Fruit fly (Drosophila melanogaster) whole organism, prepupa: ENCODE data around the gene CG14088.
A peak's percentile ranks its signal among the peaks of the same experiment; 100 is the strongest.

Source experiments
- Blimp-1 ChIP-seq: fragments of 200-800 bp; sonication (Bioruptor generic); optimal IDR thresholded peaks from 3 replicates; lab custom pipeline; 2017; ENCODE audit warnings: missing biosample characterization, missing genetic modification characterization, mild to moderate bottlenecking, moderate library complexity, missing genetic modification reagents
- CG10631 ChIP-seq: fragments of 200-800 bp; sonication (Bioruptor generic); optimal IDR thresholded peaks from 2 replicates; lab custom pipeline; 2016; ENCODE audit warnings: missing biosample characterization, missing genetic modification characterization
- CG10669 ChIP-seq: fragments of 200-800 bp; sonication (Bioruptor generic); optimal IDR thresholded peaks from 3 replicates; lab custom pipeline; 2018; ENCODE audit warnings: missing biosample characterization, mild to moderate bottlenecking, missing genetic modification characterization, moderate library complexity
- CG11762 ChIP-seq: fragments of 200-800 bp; sonication (Bioruptor generic); optimal IDR thresholded peaks from 3 replicates; lab custom pipeline; 2016; ENCODE audit warnings: missing biosample characterization, missing genetic modification characterization; ENCODE audit not compliant: insufficient read depth
- CG15336 ChIP-seq: fragments of 200-800 bp; sonication (Bioruptor generic); IDR thresholded peaks from 2 replicates; pipeline ENCODE4 v1.3.6; 2022; ENCODE audit warnings: missing biosample characterization, missing genetic modification characterization
- CG16779 ChIP-seq: fragments of 200-800 bp; sonication (Bioruptor generic); optimal IDR thresholded peaks from 3 replicates; lab custom pipeline; 2017; ENCODE audit warnings: missing biosample characterization, mild to moderate bottlenecking, missing genetic modification characterization
- CG3032 ChIP-seq: fragments of 200-800 bp; optimal IDR thresholded peaks from 2 replicates; lab custom pipeline; 2019; ENCODE audit warnings: missing biosample characterization, mild to moderate bottlenecking, missing genetic modification characterization, moderate library complexity
- CG32006 ChIP-seq: fragments of 200-800 bp; sonication (Bioruptor generic); optimal IDR thresholded peaks from 3 replicates; lab custom pipeline; 2017; ENCODE audit warnings: missing biosample characterization, mild to moderate bottlenecking, missing genetic modification characterization
- CG34406 ChIP-seq: fragments of 200-800 bp; sonication (Bioruptor generic); optimal IDR thresholded peaks from 3 replicates; lab custom pipeline; 2016; ENCODE audit warnings: missing biosample characterization, missing genetic modification characterization
- CG3919 ChIP-seq: fragments of 200-800 bp; sonication (Bioruptor generic); optimal IDR thresholded peaks from 3 replicates; lab custom pipeline; 2016; ENCODE audit warnings: missing biosample characterization, missing genetic modification characterization
- CG4318 ChIP-seq: fragments of 200-800 bp; sonication (Bioruptor generic); optimal IDR thresholded peaks from 3 replicates; lab custom pipeline; 2017; ENCODE audit warnings: missing biosample characterization, mild to moderate bottlenecking, missing genetic modification characterization
- CG6792 ChIP-seq: fragments of 200-800 bp; sonication (Bioruptor generic); optimal IDR thresholded peaks from 3 replicates; lab custom pipeline; 2016; ENCODE audit warnings: missing biosample characterization, missing genetic modification characterization
- CG8319 ChIP-seq: fragments of 200-800 bp; sonication (Bioruptor generic); optimal IDR thresholded peaks from 3 replicates; lab custom pipeline; 2016; ENCODE audit warnings: missing biosample characterization, missing genetic modification characterization
- CG8632 ChIP-seq: fragments of 200-800 bp; sonication (Bioruptor generic); optimal IDR thresholded peaks from 3 replicates; lab custom pipeline; 2016; ENCODE audit warnings: missing biosample characterization, missing genetic modification characterization
- CG9139 ChIP-seq: fragments of 200-800 bp; sonication (Bioruptor generic); optimal IDR thresholded peaks from 3 replicates; lab custom pipeline; 2017; ENCODE audit warnings: missing biosample characterization, mild to moderate bottlenecking, missing genetic modification characterization
- Eip93F ChIP-seq: fragments of 200-800 bp; sonication (Bioruptor generic); optimal IDR thresholded peaks from 2 replicates; lab custom pipeline; 2016; ENCODE audit warnings: missing biosample characterization, mild to moderate bottlenecking, missing genetic modification characterization
- Ets96B ChIP-seq: fragments of 200-800 bp; optimal IDR thresholded peaks from 2 replicates; lab custom pipeline; 2019; ENCODE audit warnings: missing biosample characterization, mild to moderate bottlenecking, missing genetic modification characterization, moderate library complexity
- Hr38 ChIP-seq: sonication (Bioruptor generic); optimal IDR thresholded peaks from 2 replicates; lab custom pipeline; 2016; ENCODE audit warnings: missing biosample characterization, missing genetic modification characterization
- Hr4 ChIP-seq: fragments of 200-800 bp; sonication (Bioruptor generic); optimal IDR thresholded peaks from 3 replicates; lab custom pipeline; 2016; ENCODE audit warnings: missing biosample characterization, missing genetic modification characterization
- Met ChIP-seq: fragments of 200-800 bp; sonication (Bioruptor generic); optimal IDR thresholded peaks from 3 replicates; lab custom pipeline; 2016; ENCODE audit warnings: missing biosample characterization, missing genetic modification characterization
- OdsH ChIP-seq: fragments of 200-800 bp; sonication (Bioruptor generic); optimal IDR thresholded peaks from 3 replicates; lab custom pipeline; 2016; ENCODE audit warnings: missing biosample characterization, missing genetic modification characterization
- Smox ChIP-seq: fragments of 200-800 bp; sonication (Bioruptor generic); optimal IDR thresholded peaks from 3 replicates; lab custom pipeline; 2016; ENCODE audit warnings: missing biosample characterization, missing genetic modification characterization
- Sox102F ChIP-seq: fragments of 200-800 bp; sonication (Bioruptor generic); optimal IDR thresholded peaks from 2 replicates; lab custom pipeline; 2016; ENCODE audit warnings: missing biosample characterization, mild to moderate bottlenecking, missing genetic modification characterization
- Sox15 ChIP-seq: fragments of 200-800 bp; sonication (Bioruptor generic); optimal IDR thresholded peaks from 3 replicates; lab custom pipeline; 2016; ENCODE audit warnings: missing biosample characterization, missing genetic modification characterization
- achi ChIP-seq: fragments of 200-800 bp; sonication (Bioruptor generic); optimal IDR thresholded peaks from 3 replicates; lab custom pipeline; 2016; ENCODE audit warnings: missing biosample characterization, missing genetic modification characterization
- dac ChIP-seq: fragments of 200-800 bp; sonication (Bioruptor generic); optimal IDR thresholded peaks from 2 replicates; lab custom pipeline; 2017; ENCODE audit warnings: missing biosample characterization, mild to moderate bottlenecking, missing genetic modification characterization
- dsx ChIP-seq: fragments of 200-800 bp; optimal IDR thresholded peaks from 3 replicates; lab custom pipeline; 2019; ENCODE audit warnings: missing biosample characterization, mild to moderate bottlenecking, missing genetic modification characterization, moderate library complexity; ENCODE audit not compliant: poor library complexity, severe bottlenecking
- eg ChIP-seq: fragments of 200-800 bp; sonication (Bioruptor generic); IDR thresholded peaks from 3 replicates; pipeline ENCODE4 v1.3.6; 2022; ENCODE audit warnings: missing biosample characterization, missing genetic modification characterization
- esn ChIP-seq: fragments of 200-800 bp; sonication (Bioruptor generic); optimal IDR thresholded peaks from 2 replicates; lab custom pipeline; 2016; ENCODE audit warnings: missing biosample characterization, mild to moderate bottlenecking, missing genetic modification characterization, moderate library complexity
- fd59A ChIP-seq: fragments of 200-800 bp; sonication (Bioruptor generic); optimal IDR thresholded peaks from 2 replicates; lab custom pipeline; 2017; ENCODE audit warnings: missing biosample characterization, mild to moderate bottlenecking, missing genetic modification characterization, missing genetic modification reagents
- fd85E ChIP-seq: fragments of 200-800 bp; sonication (Bioruptor generic); optimal IDR thresholded peaks from 3 replicates; lab custom pipeline; 2016; ENCODE audit warnings: missing biosample characterization, missing genetic modification characterization
- fkh ChIP-seq: fragments of 200-800 bp; sonication (Bioruptor generic); optimal IDR thresholded peaks from 3 replicates; lab custom pipeline; 2017; ENCODE audit warnings: missing biosample characterization, mild to moderate bottlenecking, missing genetic modification characterization, moderate library complexity
- net ChIP-seq: fragments of 200-800 bp; sonication (Bioruptor generic); optimal IDR thresholded peaks from 3 replicates; lab custom pipeline; 2016; ENCODE audit warnings: missing biosample characterization, missing genetic modification characterization
- salr ChIP-seq, 2 experiments: fragments of 200-800 bp; sonication (Bioruptor generic); optimal IDR thresholded peaks; 3 replicates each; lab custom pipeline; 2016 to 2018; ENCODE audit warnings: missing biosample characterization in 2 of 2, missing genetic modification characterization in 2 of 2, mild to moderate bottlenecking in 1 of 2
- spab ChIP-seq: fragments of 200-800 bp; sonication (Bioruptor generic); optimal IDR thresholded peaks from 2 replicates; lab custom pipeline; 2017; ENCODE audit warnings: missing biosample characterization, mild to moderate bottlenecking, missing genetic modification characterization, missing genetic modification reagents
- ss ChIP-seq, 2 experiments: fragments of 200-800 bp; sonication (Bioruptor generic); optimal IDR thresholded peaks; 2 replicates in 1 of 2; 3 replicates in 1 of 2; lab custom pipeline; 2017 to 2018; ENCODE audit warnings: mild to moderate bottlenecking in 2 of 2, missing biosample characterization in 2 of 2, missing genetic modification characterization in 2 of 2, moderate library complexity in 1 of 2
- vri ChIP-seq: fragments of 200-800 bp; sonication (Bioruptor generic); optimal IDR thresholded peaks from 3 replicates; lab custom pipeline; 2016; ENCODE audit warnings: missing biosample characterization, mild to moderate bottlenecking, missing genetic modification characterization

The CG14088 gene

dm6 chr3L:19254715-19255428 lies 15.6 kb downstream of the CG14088 start, which contains the start of the genes mRpL21 and rept (continued):
- TF ChIP-seq Ets96B (peak; percentile 41), CG3032 (tag; lab: Kevin White, UChicago) (peak; percentile 61), CG8632 (GFP tag; lab: Kevin White, UChicago) (peak; percentile 44), salr (GFP tag; optimal IDR thresholded peaks at IDR 0.05; lab: Kevin White, UChicago) (no peak), net (GFP tag; lab: Kevin White, UChicago) (peak; percentile 9), dac (GFP tag; lab: Kevin White, UChicago) (peak; percentile 19), Met (GFP tag; lab: Kevin White, UChicago) (peak; percentile 67), achi (peak; percentile 62), CG3919 (GFP tag; lab: Kevin White, UChicago) (peak; percentile 71), esn (GFP tag; lab: Kevin White, UChicago) (peak; percentile 78)

dm6 chr3L:19251643-19252042 lies 18.8 kb downstream of the CG14088 start:
- no peak for TF ChIP-seq Ets96B
- no peak for TF ChIP-seq Eip93F (GFP tag; lab: Kevin White, UChicago)
- TF ChIP-seq CG11762 (GFP tag; lab: Kevin White, UChicago): no peak
- TF ChIP-seq CG16779: no peak
- TF ChIP-seq dsx (GFP tag; lab: Kevin White, UChicago): no peak
- no peak for TF ChIP-seq ss (GFP tag; optimal IDR thresholded peaks at IDR 0.05; lab: Kevin White, UChicago)
- no peak for TF ChIP-seq CG32006 (GFP tag; lab: Kevin White, UChicago)
- TF ChIP-seq Sox102F (GFP tag; lab: Kevin White, UChicago): no peak
- no peak for TF ChIP-seq CG8319
- TF ChIP-seq CG34406 (GFP tag; lab: Kevin White, UChicago): no peak
- TF ChIP-seq Sox15 (GFP tag; lab: Kevin White, UChicago): no peak
- TF ChIP-seq Blimp-1 (GFP tag; lab: Kevin White, UChicago): no peak
- no peak for TF ChIP-seq CG15336
- no peak for TF ChIP-seq Smox (GFP tag; lab: Kevin White, UChicago)
- no peak for TF ChIP-seq salr (GFP tag; optimal IDR thresholded peaks at IDR 0.05; lab: Kevin White, UChicago)
- TF ChIP-seq spab: no peak
- no peak for TF ChIP-seq vri (GFP tag; lab: Kevin White, UChicago)
- no peak for TF ChIP-seq fd59A (GFP tag; lab: Kevin White, UChicago)
- no peak for TF ChIP-seq CG4318 (GFP tag; lab: Kevin White, UChicago)
- TF ChIP-seq OdsH (GFP tag; lab: Kevin White, UChicago): no peak
- TF ChIP-seq, all 60 proteins: peak for 0

DNA sequence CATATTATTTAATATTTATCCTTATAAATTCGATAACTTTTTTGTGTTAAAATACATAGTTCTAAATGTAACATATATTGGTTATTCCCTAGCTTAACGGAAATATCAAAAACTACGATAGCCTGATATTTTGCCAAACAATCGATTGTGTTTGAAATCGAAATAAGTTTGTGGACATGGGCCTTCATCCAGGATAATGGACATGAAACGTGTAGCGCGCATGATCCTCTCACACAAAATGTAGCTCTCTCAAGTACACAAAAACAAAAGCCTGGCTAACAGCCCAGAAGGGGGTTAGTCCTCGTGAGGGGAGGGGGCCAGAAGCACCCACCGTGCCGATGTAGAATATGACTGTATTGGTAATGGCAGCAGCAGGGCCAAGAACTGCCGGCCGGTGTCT lies 32.7 kb downstream of the CG14088 start:
- TF ChIP-seq CG10669 (GFP tag; lab: Kevin White, UChicago): no peak
- TF ChIP-seq, all 60 proteins: peak for 0

DNA sequence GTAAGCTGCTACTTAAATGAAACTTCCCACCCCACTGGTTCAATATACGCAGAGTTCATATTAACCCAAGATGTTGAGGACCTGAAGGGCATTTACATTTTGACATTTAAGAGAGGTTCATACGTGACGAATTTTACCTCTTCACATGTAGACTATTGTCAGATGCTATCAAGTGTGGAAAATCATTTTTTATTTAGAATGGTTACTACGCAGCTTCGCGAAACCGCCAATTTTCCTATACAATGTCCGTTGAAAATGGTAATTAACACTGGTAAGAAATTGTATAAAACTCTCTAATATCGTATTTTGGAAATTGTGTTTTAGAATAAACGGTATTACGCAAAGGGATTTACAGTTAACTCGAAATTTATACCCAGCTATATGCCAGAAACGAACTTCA lies 33.9 kb downstream of the CG14088 start:
- TF ChIP-seq CG3032 (tag; lab: Kevin White, UChicago): no peak
- no peak for TF ChIP-seq CG10631 (GFP tag; lab: Kevin White, UChicago)
- TF ChIP-seq Hr38 (GFP tag; lab: Kevin White, UChicago): no peak
- TF ChIP-seq fkh (GFP tag; lab: Kevin White, UChicago): no peak
- TF ChIP-seq Hr4 (GFP tag; lab: Kevin White, UChicago): no peak
- TF ChIP-seq fd85E (GFP tag; lab: Kevin White, UChicago): no peak
- no peak for TF ChIP-seq Eip93F (GFP tag; lab: Kevin White, UChicago)
- TF ChIP-seq salr (GFP tag; optimal IDR thresholded peaks at IDR 0.05; lab: Kevin White, UChicago): no peak
- no peak for TF ChIP-seq esn (GFP tag; lab: Kevin White, UChicago)
- no peak for TF ChIP-seq CG6792 (GFP tag; lab: Kevin White, UChicago)
- no peak for TF ChIP-seq dac (GFP tag; lab: Kevin White, UChicago)
- no peak for TF ChIP-seq eg (GFP tag; lab: Robert Waterston, UW)
- no peak for TF ChIP-seq CG3919 (GFP tag; lab: Kevin White, UChicago)
- TF ChIP-seq CG9139 (GFP tag; lab: Kevin White, UChicago): no peak
- no peak for TF ChIP-seq OdsH (GFP tag; lab: Kevin White, UChicago)
- no peak for TF ChIP-seq CG10669 (GFP tag; lab: Kevin White, UChicago)
- no peak for TF ChIP-seq Sox15 (GFP tag; lab: Kevin White, UChicago)
- TF ChIP-seq, all 60 proteins: peak for 0
